Worm (Caenorhabditis elegans) whole organism, midembryonic: Measurements from ENCODE around the gene F41E6.8.

Source experiments
- T22C8.4 ChIP-seq: fragments of 200-800 bp; sonication (Bioruptor generic); IDR thresholded peaks from 2 replicates; pipeline ENCODE4 v1.3.6; 2022; ENCODE audit warnings: missing genetic modification characterization, missing compliant biosample characterization
- cog-1 ChIP-seq: sonication (generic microtip); optimal IDR thresholded peaks from 2 replicates; lab custom pipeline; 2016; ENCODE audit warnings: missing genetic modification characterization, missing compliant biosample characterization
- flt-1 ChIP-seq: fragments of 200-800 bp; sonication (Bioruptor generic); IDR thresholded peaks from 2 replicates; pipeline ENCODE4 v1.3.6; 2022; ENCODE audit warnings: missing genetic modification characterization, missing compliant biosample characterization
- med-1 ChIP-seq: sonication (generic microtip); optimal IDR thresholded peaks from 2 replicates; lab custom pipeline; 2017; ENCODE audit warnings: missing genetic modification characterization, mild to moderate bottlenecking, missing compliant biosample characterization, antibody characterized with exemption, missing genetic modification reagents; ENCODE audit not compliant: insufficient read depth
- ref-1 ChIP-seq: fragments of 200-800 bp; sonication (Bioruptor generic); conservative IDR thresholded peaks from 2 replicates; pipeline ENCODE4 v1.3.6; 2022; ENCODE audit warnings: missing genetic modification reagents, missing genetic modification characterization, missing compliant biosample characterization
- ztf-29 ChIP-seq: fragments of 200-800 bp; sonication (Bioruptor generic); IDR thresholded peaks from 2 replicates; pipeline ENCODE4 v1.3.6; 2022; ENCODE audit warnings: missing genetic modification reagents, missing genetic modification characterization, missing compliant biosample characterization

- TF ChIP-seq cog-1 (no peak), flt-1 (GFP tag; lab: Robert Waterston, UW) (no peak), med-1 (GFP tag; lab: Kevin White, UChicago) (no peak), ztf-29 (GFP tag; lab: Robert Waterston, UW) (no peak), ref-1 (GFP tag; lab: Robert Waterston, UW) (no peak), T22C8.4 (no peak)
Measured at ce11 chrV:8599957-8600356, 1.4 kb downstream of the F41E6.8 start.
